Fruit fly (Drosophila melanogaster): ENCODE measurements around the gene CIAPIN1.

DNA sequence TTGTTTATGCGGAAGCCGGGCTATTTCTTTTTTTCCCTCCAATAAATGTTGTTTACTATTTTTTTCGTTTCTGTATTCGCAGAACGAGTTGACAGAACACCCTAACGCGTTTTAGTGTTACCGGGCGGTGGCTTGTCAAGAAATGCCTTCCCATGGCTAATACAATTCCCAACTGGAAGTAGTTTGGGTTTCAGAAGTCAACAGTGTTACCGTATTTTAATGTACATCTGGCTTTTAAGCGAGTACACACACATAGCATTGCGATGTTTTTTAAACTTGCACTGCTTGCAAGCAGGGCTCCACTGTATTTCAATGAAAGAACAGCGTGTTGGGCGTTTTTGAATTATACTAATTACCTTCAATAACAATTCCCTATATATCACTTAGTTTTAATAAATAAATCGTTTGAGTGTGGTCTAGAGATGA is 21.9 kb upstream of the CIAPIN1 start, which contains the start of gene TfIIS:
- TF ChIP-seq CG10979 (tag; optimal IDR thresholded peaks at IDR 0.05) (no peak), klu (GFP tag; IDR thresholded peaks at IDR 0.05) (no peak), CG11093 (GFP tag; IDR thresholded peaks at IDR 0.05) (no peak), Gug (GFP tag; IDR thresholded peaks at IDR 0.05) (no peak)
